Worm (Caenorhabditis elegans): ENCODE measurements around the gene Y116A8C.43.

Y116A8C.43 gene

DNA sequence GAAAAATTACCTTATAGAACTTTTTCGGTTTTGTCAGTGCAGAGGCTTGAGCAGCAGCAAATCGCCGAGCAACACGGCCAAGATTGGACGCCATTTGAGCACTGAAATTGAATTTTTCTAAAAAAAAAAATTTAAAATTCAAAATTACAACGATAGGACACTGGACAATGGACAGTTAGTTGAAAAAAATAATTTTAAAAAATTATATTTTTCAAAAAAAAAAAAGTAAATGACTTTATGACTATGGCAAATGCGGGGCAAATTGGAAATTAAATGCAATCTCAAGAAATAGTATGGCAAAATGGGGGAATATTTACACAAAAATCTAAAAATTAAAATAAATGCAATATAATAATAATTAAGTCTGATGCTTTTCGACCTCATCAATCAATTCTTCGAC lies 7.5 kb downstream of the Y116A8C.43 start, which contains the start of gene Y116A8C.27:
Y116A8C.27 (minus strand) TSS at position 101 of the 400 bp plus-strand sequence.
- TF ChIP-seq Y5F2A.4 (GFP tag; optimal IDR thresholded peaks at IDR 0.05) (no peak), fos-1 (tag; optimal IDR thresholded peaks at IDR 0.05) (no peak), spr-1 (tag; optimal IDR thresholded peaks at IDR 0.05) (no peak), ama-1 (optimal IDR thresholded peaks at IDR 0.05) (peak; percentile 32), lir-3 (tag; optimal IDR thresholded peaks at IDR 0.05) (no peak)

DNA sequence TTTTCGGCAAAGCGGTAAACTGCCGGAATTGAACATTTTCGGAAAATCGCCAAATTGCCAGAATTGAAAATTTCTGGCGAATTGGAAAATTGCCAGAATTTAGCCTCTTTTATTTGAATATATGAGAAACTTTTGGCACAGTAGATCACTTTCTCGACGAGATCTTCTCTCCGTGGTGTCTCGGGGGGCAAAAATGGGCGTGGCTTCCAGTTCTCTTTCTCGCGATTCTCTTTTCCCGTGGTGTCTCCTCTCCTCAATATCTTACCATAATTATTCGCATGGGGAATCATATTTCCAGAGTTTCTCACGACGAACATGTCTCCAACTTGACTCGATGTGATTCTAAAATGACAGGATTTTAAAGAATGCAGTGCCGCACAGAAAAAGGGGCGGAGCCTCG lies 10.5 kb downstream of the Y116A8C.43 start:
- TF ChIP-seq gei-8 (GFP tag; optimal IDR thresholded peaks at IDR 0.05) (no peak), pqm-1 (tag; optimal IDR thresholded peaks at IDR 0.05) (no peak), mdl-1 (tag; optimal IDR thresholded peaks at IDR 0.05) (no peak), lin-13 (GFP tag; optimal IDR thresholded peaks at IDR 0.05) (no peak), mes-2 (tag; optimal IDR thresholded peaks at IDR 0.05; ENCODE audit: poor library complexity, severe bottlenecking) (no peak), ceh-20 (GFP tag; IDR thresholded peaks at IDR 0.05) (no peak), Y105C5A.15 (GFP tag; IDR thresholded peaks at IDR 0.05) (no peak), snpc-1.2 (GFP tag; IDR thresholded peaks at IDR 0.05) (0 out of 2 replicates have a peak, but pooled peaks have one; percentile 17), madf-9 (GFP tag; conservative IDR thresholded peaks at IDR 0.05) (no peak), aha-1 (tag) (peak; percentile 48), lin-29 (GFP tag; IDR thresholded peaks at IDR 0.05) (no peak), T20F7.1 (GFP tag; optimal IDR thresholded peaks at IDR 0.05) (no peak), daf-19 (GFP tag; conservative IDR thresholded peaks at IDR 0.05) (no peak), arid-1 (GFP tag; conservative IDR thresholded peaks at IDR 0.05) (no peak), dve-1 (tag; optimal IDR thresholded peaks at IDR 0.05; ENCODE audit: insufficient read depth) (no peak)

DNA sequence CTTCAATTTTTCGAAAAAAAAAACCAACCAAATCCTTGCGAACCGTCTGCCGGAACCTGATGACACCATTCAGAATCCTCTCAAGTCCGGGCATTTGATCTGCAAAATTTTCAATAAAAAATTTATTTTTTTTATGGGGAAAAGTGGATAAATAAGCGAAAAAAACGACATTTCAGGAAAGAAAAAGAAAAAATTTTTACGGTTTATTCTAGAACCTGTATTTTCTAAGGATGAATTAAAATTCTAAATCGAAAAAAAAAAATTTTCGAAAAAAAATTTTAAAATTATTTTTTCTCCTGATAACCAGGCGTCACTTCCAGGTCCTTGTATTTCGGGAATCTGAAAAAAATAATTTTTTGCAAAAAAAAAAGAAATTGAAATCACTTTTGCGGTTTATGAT lies 11.5 kb downstream of the Y116A8C.43 start, which contains the start of gene bca-2:
bca-2 (minus strand) TSS at position 101 of the 400 bp plus-strand sequence.
- TF ChIP-seq Y5F2A.4 (GFP tag; optimal IDR thresholded peaks at IDR 0.05): no peak
- TF ChIP-seq dve-1 (tag; optimal IDR thresholded peaks at IDR 0.05; ENCODE audit: insufficient read depth): no peak
- no peak for TF ChIP-seq T20F7.1 (GFP tag; optimal IDR thresholded peaks at IDR 0.05)
- TF ChIP-seq pqm-1 (tag; optimal IDR thresholded peaks at IDR 0.05): no peak
- no peak for TF ChIP-seq saeg-2 (GFP tag; IDR thresholded peaks at IDR 0.05)
- TF ChIP-seq nhr-48 (tag; optimal IDR thresholded peaks at IDR 0.05): no peak
- TF ChIP-seq mes-2 (tag; optimal IDR thresholded peaks at IDR 0.05; ENCODE audit: poor library complexity, severe bottlenecking): no peak
- no peak for TF ChIP-seq nhr-11 (tag; optimal IDR thresholded peaks at IDR 0.05)
- TF ChIP-seq ztf-11 (tag; optimal IDR thresholded peaks at IDR 0.05): no peak
- TF ChIP-seq zip-11 (GFP tag; IDR thresholded peaks at IDR 0.05): no peak
- no peak for TF ChIP-seq ZK337.2 (GFP tag; IDR thresholded peaks at IDR 0.05)
- no peak for TF ChIP-seq duxl-1 (tag; optimal IDR thresholded peaks at IDR 0.05; ENCODE audit: poor library complexity)
- no peak for TF ChIP-seq lin-15B (tag; optimal IDR thresholded peaks at IDR 0.05)
- no peak for TF ChIP-seq hlh-11 (tag; optimal IDR thresholded peaks at IDR 0.05)
- no peak for TF ChIP-seq T26A8.4 (GFP tag; IDR thresholded peaks at IDR 0.05)

DNA sequence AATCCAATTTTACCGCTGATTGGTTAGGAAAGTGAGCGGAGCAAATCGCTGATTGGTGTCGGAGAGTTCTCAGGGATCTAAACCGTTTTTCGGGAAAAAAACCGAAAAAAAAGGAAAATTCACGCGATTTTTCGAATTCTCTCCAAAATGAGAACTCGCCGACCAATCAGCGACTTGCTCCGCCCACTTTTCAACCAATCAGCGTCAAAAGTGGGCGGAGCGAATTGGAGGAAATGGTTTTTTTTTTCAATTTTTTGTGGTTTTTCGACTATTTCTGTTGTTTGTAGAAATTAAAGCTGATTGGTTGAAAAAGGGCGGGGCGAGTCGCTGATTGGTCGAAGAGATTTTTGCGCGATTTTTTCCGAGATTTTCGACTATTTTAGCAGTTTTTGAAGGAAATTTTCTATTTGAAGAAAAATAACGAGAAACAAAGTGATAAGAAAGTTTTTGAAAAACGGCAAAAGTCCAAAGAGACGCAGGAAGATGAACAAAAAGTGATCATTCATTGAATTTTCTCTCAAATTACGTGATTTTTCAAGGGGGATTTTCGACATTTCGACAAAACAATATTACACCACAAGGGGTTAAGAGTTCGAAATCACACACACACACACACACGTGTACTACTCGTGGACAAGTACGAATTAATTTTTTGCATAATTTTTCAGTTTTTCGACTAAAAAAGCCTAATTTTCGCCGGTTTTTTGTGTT lies 12.1 kb downstream of the Y116A8C.43 start:
- TF ChIP-seq aha-1 (tag) (peak; percentile 88), daf-16 (GFP tag; optimal IDR thresholded peaks at IDR 0.05) (no peak), daf-16 (tag; optimal IDR thresholded peaks at IDR 0.05) (peak; percentile 16), lin-1 (GFP tag; IDR thresholded peaks at IDR 0.05) (no peak), nhr-111 (GFP tag; optimal IDR thresholded peaks at IDR 0.05) (no peak), nhr-41 (GFP tag; IDR thresholded peaks at IDR 0.05) (no peak), ZK337.2 (GFP tag; IDR thresholded peaks at IDR 0.05) (no peak), arid-1 (GFP tag; conservative IDR thresholded peaks at IDR 0.05) (no peak), hlh-30 (tag; optimal IDR thresholded peaks at IDR 0.05; ENCODE audit: insufficient read depth) (peak; percentile 30), aly-2 (tag; optimal IDR thresholded peaks at IDR 0.05) (no peak), nhr-102 (tag; optimal IDR thresholded peaks at IDR 0.05) (no peak), mep-1 (tag; optimal IDR thresholded peaks at IDR 0.05) (no peak), ceh-44 (GFP tag; IDR thresholded peaks at IDR 0.05) (no peak), pqm-1 (tag; optimal IDR thresholded peaks at IDR 0.05) (no peak), ceh-28 (tag; optimal IDR thresholded peaks at IDR 0.05) (no peak), lin-13 (GFP tag; optimal IDR thresholded peaks at IDR 0.05) (no peak), egl-27 (tag; optimal IDR thresholded peaks at IDR 0.05) (no peak), dmd-8 (GFP tag; IDR thresholded peaks at IDR 0.05) (no peak), zfp-3 (GFP tag; conservative IDR thresholded peaks at IDR 0.05) (no peak), set-16 (GFP tag; IDR thresholded peaks at IDR 0.05) (no peak)

Measured in whole organism, L4 larva.